Worm (Caenorhabditis elegans): ENCODE measurements around the gene sftb-2.

DNA sequence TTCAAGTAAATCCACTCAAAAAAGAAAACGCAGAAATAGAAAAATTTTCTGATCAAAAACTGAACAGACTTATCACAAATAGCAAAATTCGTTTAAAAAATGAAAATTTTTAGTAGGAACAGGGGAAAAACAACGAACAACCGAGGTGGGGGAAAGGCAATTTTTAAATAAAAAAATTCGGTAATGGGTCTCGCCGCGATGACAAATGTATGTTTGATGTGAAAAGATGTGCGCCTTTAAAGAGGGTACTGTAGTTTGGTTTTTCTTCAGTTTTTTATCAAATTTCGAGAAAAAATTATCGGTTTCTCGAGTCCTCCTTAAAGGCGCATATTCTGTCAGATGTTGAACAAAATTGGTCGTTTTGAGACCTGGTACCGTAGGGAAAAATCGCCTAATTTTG lies 4.1 kb upstream of the sftb-2 start:
- no peak for TF ChIP-seq pqm-1 (tag; optimal IDR thresholded peaks at IDR 0.05)
- no peak for TF ChIP-seq ztf-16 (tag; optimal IDR thresholded peaks at IDR 0.05)
- TF ChIP-seq ref-2 (tag; optimal IDR thresholded peaks at IDR 0.05): no peak
- TF ChIP-seq ama-1 (optimal IDR thresholded peaks at IDR 0.05): no peak
- TF ChIP-seq sox-4 (tag; optimal IDR thresholded peaks at IDR 0.05): no peak
- TF ChIP-seq Y22D7AL.16 (tag; optimal IDR thresholded peaks at IDR 0.05): no peak
- TF ChIP-seq K02D7.2 (tag; optimal IDR thresholded peaks at IDR 0.05): no peak
- no peak for TF ChIP-seq elt-4 (tag; optimal IDR thresholded peaks at IDR 0.05)
- no peak for TF ChIP-seq ceh-19 (GFP tag; optimal IDR thresholded peaks at IDR 0.05)
- no peak for TF ChIP-seq nfya-1 (tag; optimal IDR thresholded peaks at IDR 0.05)
